Worm (Caenorhabditis elegans): ENCODE measurements around the gene Y39A1A.9.

DNA sequence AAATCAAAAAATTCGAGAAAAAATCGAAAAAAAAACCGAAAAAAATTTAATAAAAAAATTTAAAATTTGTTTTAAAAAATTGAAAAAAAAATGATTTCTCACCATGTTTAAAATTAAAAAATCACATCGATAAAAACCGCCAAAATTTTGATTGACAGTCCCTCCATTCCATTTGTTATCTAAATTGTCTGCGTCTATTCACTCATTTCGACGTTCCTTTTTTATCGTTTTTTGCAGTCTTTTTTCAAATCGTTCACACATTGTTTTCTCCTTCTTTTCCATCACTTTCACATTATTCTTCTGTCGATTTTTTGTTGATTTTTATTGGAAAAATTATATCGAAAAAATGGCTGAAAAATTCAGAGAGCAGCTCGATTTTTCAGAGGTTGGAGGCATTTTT lies 22.8 kb upstream of the Y39A1A.9 start:
- TF ChIP-seq pha-4 (tag; optimal IDR thresholded peaks at IDR 0.05) (no peak), nhr-237 (tag; optimal IDR thresholded peaks at IDR 0.05) (no peak), ztf-11 (tag; optimal IDR thresholded peaks at IDR 0.05) (no peak), snpc-4 (tag; optimal IDR thresholded peaks at IDR 0.05) (no peak), nhr-12 (tag; optimal IDR thresholded peaks at IDR 0.05) (no peak)
